Fruit fly (Drosophila melanogaster): ENCODE results near the gene CG18547.

DNA sequence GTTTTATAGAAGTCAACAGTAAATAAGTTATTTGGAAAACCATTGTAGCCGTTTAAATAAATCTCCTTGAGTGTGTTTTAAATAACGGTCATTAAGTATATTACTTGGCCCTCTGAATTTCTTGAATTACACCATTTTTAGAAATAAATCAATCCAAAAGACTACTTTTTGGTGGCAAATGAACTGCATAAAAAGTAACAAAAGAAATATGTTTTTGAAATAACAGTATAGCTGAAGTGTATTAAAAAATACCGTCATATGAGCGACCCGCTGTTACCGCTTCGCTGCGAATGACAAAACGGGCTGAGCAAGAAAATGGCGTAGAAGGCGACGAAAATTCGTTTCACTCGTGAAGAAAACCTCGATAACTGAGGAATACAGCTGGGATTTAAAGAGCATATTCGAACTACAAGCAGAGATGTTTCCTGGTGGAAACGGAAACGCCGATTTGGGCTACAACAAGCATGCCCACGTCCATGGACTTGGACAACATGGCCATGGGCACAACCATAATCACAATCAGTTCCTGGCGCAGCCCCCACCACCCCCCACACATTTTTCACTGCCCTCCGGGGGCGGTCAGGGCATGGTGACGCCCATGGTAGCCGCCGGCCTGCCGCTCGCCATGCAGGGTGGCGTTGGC is 30.7 kb downstream of the CG18547 start, which contains the start of gene CG31211:
- TF ChIP-seq ttk (GFP tag; IDR thresholded peaks at IDR 0.05) (no peak), tio (GFP tag; optimal IDR thresholded peaks at IDR 0.05) (peak; percentile 27), odd (GFP tag; optimal IDR thresholded peaks at IDR 0.05) (no peak), CG16779 (GFP tag; IDR thresholded peaks at IDR 0.05) (no peak), CG4360 (GFP tag; IDR thresholded peaks at IDR 0.05) (no peak), CoRest (tag; optimal IDR thresholded peaks at IDR 0.05) (peak; percentile 26), psq (GFP tag; optimal IDR thresholded peaks at IDR 0.05) (no peak), Dll (GFP tag; IDR thresholded peaks at IDR 0.05; ENCODE audit: partially characterized antibody) (no peak), CG30403 (GFP tag; optimal IDR thresholded peaks at IDR 0.05) (peak; percentile 10), E2f1 (GFP tag; IDR thresholded peaks at IDR 0.05) (no peak), zfh1 (GFP tag; IDR thresholded peaks at IDR 0.05) (no peak)
